Fruit fly (Drosophila melanogaster): ENCODE data around the gene Syn.

Gene Syn

DNA sequence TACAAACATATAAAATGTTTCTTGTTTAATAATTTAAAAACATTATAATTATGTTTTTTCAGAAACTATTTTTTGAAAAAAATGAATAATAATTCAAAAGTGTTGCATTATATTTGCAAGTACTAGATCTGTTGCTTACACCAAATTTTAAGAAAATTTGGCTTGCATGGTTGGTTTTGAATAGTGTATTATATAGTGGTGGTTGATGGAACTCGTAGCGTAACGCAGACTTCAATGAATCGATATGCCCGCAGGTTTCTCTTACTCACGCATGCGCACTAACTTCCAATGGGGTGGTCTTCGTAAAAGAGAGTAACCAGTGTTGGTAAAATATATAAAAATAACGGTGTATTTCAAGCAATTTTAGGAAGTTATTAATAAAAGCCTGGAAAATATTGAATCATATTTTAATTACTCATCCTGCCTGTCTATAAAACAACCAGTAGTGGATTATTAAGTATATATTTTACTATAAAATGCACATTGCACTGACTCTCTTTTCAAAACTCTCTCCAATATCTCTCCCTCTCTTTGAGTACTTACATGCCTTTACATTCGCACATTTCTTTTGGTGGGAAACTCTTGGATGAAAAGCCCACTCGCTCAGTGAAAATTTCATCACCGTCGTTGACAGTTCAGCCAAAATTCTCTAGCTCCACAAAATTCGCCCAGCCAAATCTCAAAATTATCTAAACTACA, at the start of gene Syn (continued):
- no peak for TF ChIP-seq CG3163 (GFP tag; optimal IDR thresholded peaks at IDR 0.05)
- peak; percentile 80 for TF ChIP-seq onecut (GFP tag; IDR thresholded peaks at IDR 0.05)
- no peak for TF ChIP-seq cad (GFP tag; optimal IDR thresholded peaks at IDR 0.05)
- TF ChIP-seq CG13296 (GFP tag; optimal IDR thresholded peaks at IDR 0.05): peak; percentile 22
- TF ChIP-seq Hr51 (GFP tag; optimal IDR thresholded peaks at IDR 0.05): peak in 1 of 2 experiments; percentile 62
- no peak for TF ChIP-seq Hsf (GFP tag; optimal IDR thresholded peaks at IDR 0.05)
- peak; percentile 23 for TF ChIP-seq Dek (tag; optimal IDR thresholded peaks at IDR 0.05)
- TF ChIP-seq Bteb2 (GFP tag; optimal IDR thresholded peaks at IDR 0.05): no peak
- 0 out of 2 replicates have a peak, but pooled peaks have one; percentile 19 for TF ChIP-seq vvl (GFP tag; IDR thresholded peaks at IDR 0.05)
- 0 out of 2 replicates have a peak, but pooled peaks have one; percentile 8 for TF ChIP-seq Rfx (GFP tag; IDR thresholded peaks at IDR 0.05)
- TF ChIP-seq Meics (GFP tag; optimal IDR thresholded peaks at IDR 0.05): peak; percentile 32
- no peak for TF ChIP-seq ap (GFP tag; IDR thresholded peaks at IDR 0.05)
- peak; percentile 56 for TF ChIP-seq CG7556 (GFP tag; optimal IDR thresholded peaks at IDR 0.05)
- no peak for TF ChIP-seq pb (GFP tag; optimal IDR thresholded peaks at IDR 0.05)
- no peak for TF ChIP-seq ftz-f1 (GFP tag; optimal IDR thresholded peaks at IDR 0.05)
- no peak for TF ChIP-seq CTCF (GFP tag; optimal IDR thresholded peaks at IDR 0.05)
- no peak for TF ChIP-seq crc (GFP tag; optimal IDR thresholded peaks at IDR 0.05)
- TF ChIP-seq vfl (GFP tag; optimal IDR thresholded peaks at IDR 0.05): no peak
- TF ChIP-seq CG10959 (GFP tag; IDR thresholded peaks at IDR 0.05): no peak
- no peak for TF ChIP-seq CG8290 (GFP tag; optimal IDR thresholded peaks at IDR 0.05)
- TF ChIP-seq CG8290 (tag; optimal IDR thresholded peaks at IDR 0.05): peak in 1 of 2 experiments; percentile 20
- TF ChIP-seq CG11093 (GFP tag; IDR thresholded peaks at IDR 0.05): no peak
- peak; percentile 44 for TF ChIP-seq CG9437 (GFP tag; optimal IDR thresholded peaks at IDR 0.05)
- TF ChIP-seq CG8478 (optimal IDR thresholded peaks at IDR 0.05): no peak
- TF ChIP-seq seq (GFP tag; IDR thresholded peaks at IDR 0.05): no peak
- TF ChIP-seq ranshi (GFP tag; IDR thresholded peaks at IDR 0.05): no peak
- TF ChIP-seq odd (GFP tag; optimal IDR thresholded peaks at IDR 0.05): no peak
- no peak for TF ChIP-seq Deaf1 (tag; optimal IDR thresholded peaks at IDR 0.05)
- no peak for TF ChIP-seq knrl (GFP tag; IDR thresholded peaks at IDR 0.05; ENCODE audit: partially characterized antibody)

DNA sequence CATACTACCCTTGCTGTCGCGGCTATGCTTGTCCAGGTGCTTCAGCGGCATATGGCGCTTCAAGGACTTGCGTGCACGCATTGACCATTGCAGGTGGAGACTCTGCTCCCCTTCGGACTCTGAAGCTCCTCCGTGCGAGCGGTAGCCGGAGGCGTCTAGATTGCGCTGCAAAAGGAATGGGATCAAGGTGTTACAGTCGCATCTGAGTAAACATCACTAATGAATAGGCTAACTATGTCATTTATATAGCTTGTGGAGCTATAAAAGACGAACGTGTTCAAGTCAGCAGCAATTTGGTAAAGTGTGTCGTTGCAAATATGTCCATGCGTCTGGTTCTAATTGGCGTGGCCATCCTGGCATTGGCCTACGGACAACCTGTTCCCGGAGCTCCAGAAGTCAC, 47.7 kb upstream of the Syn start, which contains the start of gene CG42759:
TSS of gene CG42759 (plus strand) at position 301 of the 400 bp plus-strand sequence.
- peak; percentile 18 for TF ChIP-seq Ets65A (GFP tag)
- TF ChIP-seq klu (GFP tag; IDR thresholded peaks at IDR 0.05): 0 out of 2 replicates have a peak, but pooled peaks have one; percentile 19
- TF ChIP-seq unpg (GFP tag; optimal IDR thresholded peaks at IDR 0.05): no peak
- peak; percentile 7 for TF ChIP-seq Med (GFP tag)
- TF ChIP-seq Dek (tag; optimal IDR thresholded peaks at IDR 0.05): no peak
- no peak for TF ChIP-seq crc (GFP tag; optimal IDR thresholded peaks at IDR 0.05)
- no peak for TF ChIP-seq CG11085 (GFP tag; IDR thresholded peaks at IDR 0.05)
- TF ChIP-seq hkb (optimal IDR thresholded peaks at IDR 0.05): no peak
- no peak for TF ChIP-seq hkb (GFP tag; IDR thresholded peaks at IDR 0.05)
- TF ChIP-seq lbe (GFP tag; optimal IDR thresholded peaks at IDR 0.05): no peak
- no peak for TF ChIP-seq CG5245 (GFP tag; optimal IDR thresholded peaks at IDR 0.05)

DNA sequence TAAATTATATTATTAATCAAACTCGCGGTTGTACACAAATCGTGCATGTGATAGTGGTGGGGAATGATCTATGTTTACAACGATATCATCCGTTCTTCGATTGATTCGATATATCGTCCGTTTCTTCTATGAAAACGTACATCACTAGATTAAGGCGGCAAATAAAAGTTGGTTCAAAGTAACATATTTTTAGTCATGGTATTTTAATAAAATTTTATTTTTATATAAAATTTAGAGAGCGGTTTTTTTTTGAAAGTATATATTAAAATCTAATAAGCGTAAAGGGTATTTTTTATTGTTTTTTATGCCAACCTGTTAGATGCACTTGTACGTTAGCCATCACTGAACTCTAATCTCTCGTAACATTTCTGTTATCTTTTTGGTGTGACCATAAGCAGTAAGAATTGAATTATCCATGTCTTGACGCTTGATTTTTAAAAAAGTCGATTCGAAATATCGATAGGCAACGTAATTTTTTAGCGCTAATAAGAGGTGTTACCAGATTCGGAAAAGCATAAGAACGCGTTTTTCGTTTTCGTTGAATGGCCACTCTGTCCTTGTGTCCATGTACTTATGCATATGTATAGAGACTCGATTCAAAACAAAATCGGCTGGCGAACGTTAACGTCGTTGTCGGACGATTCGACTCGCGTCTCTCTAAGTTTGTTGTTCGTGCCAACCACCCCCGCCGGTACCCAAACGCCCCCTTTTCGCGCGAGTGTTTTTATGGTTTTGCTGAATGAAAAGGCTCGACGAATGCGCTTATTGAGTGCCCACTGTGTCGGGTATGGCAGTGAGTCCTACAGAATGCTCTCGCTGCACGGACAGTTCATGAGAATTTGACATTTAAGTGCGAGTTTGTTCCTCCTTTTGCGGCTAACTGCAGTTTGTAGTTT, 46.1 kb upstream of the Syn start, which contains the start of the genes TAF1B and Invadolysin:
TSS of gene TAF1B (minus strand) at position 82 of the 896 bp plus-strand sequence.
TSS of gene Invadolysin (plus strand) at position 566 of the 896 bp plus-strand sequence.
- TF ChIP-seq Nf-YC (tag; optimal IDR thresholded peaks at IDR 0.05): peak; percentile 24
- TF ChIP-seq Hmx (GFP tag; optimal IDR thresholded peaks at IDR 0.05): peak; percentile 22
- peak; percentile 85 for TF ChIP-seq CG12659 (GFP tag; optimal IDR thresholded peaks at IDR 0.05)
- TF ChIP-seq unpg (GFP tag; optimal IDR thresholded peaks at IDR 0.05): peak; percentile 29
- TF ChIP-seq sob (GFP tag; IDR thresholded peaks at IDR 0.05): peak; percentile 53; the same call in 1 of the 2 replicates
- TF ChIP-seq CG31365 (tag; optimal IDR thresholded peaks at IDR 0.05): peak; percentile 54
- peak in 1 of 3 experiments; percentile 33 for TF ChIP-seq lola (GFP tag; optimal IDR thresholded peaks at IDR 0.05)
- TF ChIP-seq stc (GFP tag; IDR thresholded peaks at IDR 0.05): no peak; the same call in 1 of the 2 replicates
- TF ChIP-seq NC2β (GFP tag; optimal IDR thresholded peaks at IDR 0.05): peak; percentile 46
- TF ChIP-seq az2 (GFP tag; optimal IDR thresholded peaks at IDR 0.05): peak; percentile 44
- TF ChIP-seq CG8290 (GFP tag; optimal IDR thresholded peaks at IDR 0.05): peak; percentile 57
- TF ChIP-seq CG8290 (tag; optimal IDR thresholded peaks at IDR 0.05): peak in 1 of 2 experiments; percentile 76
- peak; percentile 25; the same call in 1 of the 2 replicates for TF ChIP-seq Drgx (GFP tag; IDR thresholded peaks at IDR 0.05)
- peak; percentile 48 for TF ChIP-seq Elba2 (GFP tag; optimal IDR thresholded peaks at IDR 0.05)

Data from whole organism, embryonic.